Worm (Caenorhabditis elegans) whole organism, L4/young adult: ENCODE measurements around the gene sto-2.

ENCODE experiments used
- W03F9.2 ChIP-seq: fragments of 150-350 bp; optimal IDR thresholded peaks from 2 replicates; lab custom pipeline; 2014; ENCODE audit warnings: missing biosample characterization, missing genetic modification characterization
- dao-5 ChIP-seq: sonication (generic microtip); optimal IDR thresholded peaks from 2 replicates; lab custom pipeline; 2016; ENCODE audit warnings: missing genotype, missing genetic modification characterization, moderate library complexity, missing compliant biosample characterization

ce11 chrX:5347856-5348255 is 24.7 kb upstream of the sto-2 start:
- TF ChIP-seq dao-5 (tag; lab: Kevin White, UChicago) (no peak), W03F9.2 (tag; lab: Kevin White, UChicago) (no peak)
